Worm (Caenorhabditis elegans): ENCODE data around the gene Y69A2AR.1.

- no peak for TF ChIP-seq daf-16 (GFP tag; optimal IDR thresholded peaks at IDR 0.05)
- TF ChIP-seq daf-16 (tag; optimal IDR thresholded peaks at IDR 0.05) = no peak
- no peak for TF ChIP-seq ctbp-1 (GFP tag; IDR thresholded peaks at IDR 0.05)
- no peak for TF ChIP-seq tag-97 (GFP tag; IDR thresholded peaks at IDR 0.05)
- TF ChIP-seq dve-1 (tag; optimal IDR thresholded peaks at IDR 0.05; ENCODE audit: insufficient read depth) = no peak
These were observed 24.8 kb upstream of the Y69A2AR.1 start for ce11 chrIV:2642054-2642453.

Data from whole organism, L4 larva.